Fruit fly (Drosophila melanogaster) whole organism, wandering third instar larva: ENCODE data around the gene CG10587.

Source experiments
- Abd-B ChIP-seq: fragments of >200 bp; optimal IDR thresholded peaks from 2 replicates; lab custom pipeline; 2017; ENCODE audit warnings: missing biosample characterization, missing genetic modification characterization
- CG32264 ChIP-seq: fragments of 200-800 bp; sonication (Bioruptor generic); optimal IDR thresholded peaks from 2 replicates; lab custom pipeline; 2016; ENCODE audit warnings: missing biosample characterization, missing genetic modification characterization
- CG9705 ChIP-seq: fragments of 200-800 bp; sonication (Bioruptor generic); optimal IDR thresholded peaks from 2 replicates; lab custom pipeline; 2018; ENCODE audit warnings: missing biosample characterization, mild to moderate bottlenecking, missing genetic modification characterization
- CrebA ChIP-seq: fragments of 200-800 bp; sonication (Bioruptor generic); optimal IDR thresholded peaks from 2 replicates; lab custom pipeline; 2016; ENCODE audit warnings: missing biosample characterization, mild to moderate bottlenecking, missing genetic modification characterization, borderline replicate concordance
- Dfd ChIP-seq: fragments of >200 bp; optimal IDR thresholded peaks from 2 replicates; lab custom pipeline; 2017; ENCODE audit warnings: missing biosample characterization, missing genetic modification characterization
- Dif ChIP-seq: fragments of 200-275, 200-300 bp; sonication (Bioruptor generic); optimal IDR thresholded peaks from 2 replicates; lab custom pipeline; 2018; ENCODE audit warnings: missing biosample characterization, missing genetic modification characterization; ENCODE audit not compliant: partially characterized antibody
- GATAd ChIP-seq: sonication (Bioruptor generic); optimal IDR thresholded peaks from 2 replicates; lab custom pipeline; 2016; ENCODE audit warnings: missing biosample characterization, missing genetic modification characterization
- HLH106 ChIP-seq: fragments of 200-800 bp; optimal IDR thresholded peaks from 3 replicates; lab custom pipeline; 2019; ENCODE audit warnings: missing biosample characterization, mild to moderate bottlenecking, missing genetic modification characterization, moderate library complexity
- Hnf4 ChIP-seq: fragments of 200-800 bp; sonication (Bioruptor generic); optimal IDR thresholded peaks from 2 replicates; lab custom pipeline; 2016; ENCODE audit warnings: missing biosample characterization, mild to moderate bottlenecking, missing genetic modification characterization
- Hr78 ChIP-seq: fragments of >200 bp; optimal IDR thresholded peaks from 2 replicates; lab custom pipeline; 2017; ENCODE audit warnings: missing biosample characterization, missing genetic modification characterization
- Hr83 ChIP-seq: fragments of 200-300 bp; sonication (Bioruptor generic); optimal IDR thresholded peaks from 2 replicates; lab custom pipeline; 2016; ENCODE audit warnings: missing biosample characterization, mild to moderate bottlenecking, missing genetic modification characterization, moderate library complexity; ENCODE audit not compliant: poor library complexity, severe bottlenecking
- Jra ChIP-seq: sonication (Bioruptor generic); optimal IDR thresholded peaks from 2 replicates; lab custom pipeline; 2016; ENCODE audit warnings: missing biosample characterization, missing genetic modification characterization
- Mio ChIP-seq: sonication (Bioruptor generic); optimal IDR thresholded peaks from 2 replicates; lab custom pipeline; 2016; ENCODE audit warnings: missing biosample characterization, missing genetic modification characterization
- Myc ChIP-seq: fragments of >200 bp; optimal IDR thresholded peaks from 2 replicates; lab custom pipeline; 2017
- N ChIP-seq: fragments of >200 bp; optimal IDR thresholded peaks from 2 replicates; lab custom pipeline; 2018; ENCODE audit warnings: missing biosample characterization, missing external identifiers, missing genetic modification characterization
- OdsH ChIP-seq: fragments of 200-800 bp; sonication (Bioruptor generic); optimal IDR thresholded peaks from 2 replicates; lab custom pipeline; 2016; ENCODE audit warnings: missing biosample characterization, mild to moderate bottlenecking, missing genetic modification characterization
- Rel ChIP-seq, 2 experiments: fragments of 200-800 bp; sonication (Bioruptor generic) in 1 of 2; optimal IDR thresholded peaks; 2 replicates in 1 of 2; 3 replicates in 1 of 2; lab custom pipeline; 2016 to 2019; ENCODE audit warnings: mild to moderate bottlenecking in 2 of 2, missing biosample characterization in 2 of 2, missing genetic modification characterization in 2 of 2, moderate library complexity in 1 of 2
- Sp1 ChIP-seq: fragments of 200-800 bp; sonication (Bioruptor generic); optimal IDR thresholded peaks from 3 replicates; lab custom pipeline; 2019; ENCODE audit warnings: missing biosample characterization, mild to moderate bottlenecking, missing genetic modification characterization, moderate library complexity
- Vsx2 ChIP-seq: fragments of 200-300, 225-300 bp; sonication (Bioruptor generic); optimal IDR thresholded peaks from 2 replicates; lab custom pipeline; 2018; ENCODE audit warnings: missing biosample characterization, missing genetic modification characterization; ENCODE audit not compliant: partially characterized antibody
- br ChIP-seq: fragments of 200-800 bp; sonication (Bioruptor generic); optimal IDR thresholded peaks from 2 replicates; lab custom pipeline; 2016; ENCODE audit warnings: missing biosample characterization, missing genetic modification characterization
- brk ChIP-seq: fragments of 200-800 bp; sonication (Bioruptor generic); optimal IDR thresholded peaks from 2 replicates; lab custom pipeline; 2016; ENCODE audit warnings: missing biosample characterization, mild to moderate bottlenecking, missing genetic modification characterization
- dl ChIP-seq, 2 experiments: fragments of 175-275, 200-275 bp in 1 of 2; fragments of 200-275 bp in 1 of 2; sonication (Bioruptor generic); optimal IDR thresholded peaks; lab custom pipeline; 2018; ENCODE audit warnings: mild to moderate bottlenecking in 2 of 2, missing biosample characterization in 2 of 2, missing genetic modification characterization in 2 of 2, moderate library complexity in 2 of 2; ENCODE audit not compliant: partially characterized antibody in 2 of 2, insufficient read depth in 1 of 2
- dmrt93B ChIP-seq: fragments of 200-800 bp; sonication (Bioruptor generic); optimal IDR thresholded peaks from 2 replicates; lab custom pipeline; 2018; ENCODE audit warnings: missing biosample characterization, mild to moderate bottlenecking, missing genetic modification characterization
- dsf ChIP-seq: sonication (Bioruptor generic); optimal IDR thresholded peaks from 2 replicates; lab custom pipeline; 2016; ENCODE audit warnings: missing biosample characterization, missing genetic modification characterization, borderline replicate concordance
- ey ChIP-seq: fragments of 200-800 bp; sonication (Bioruptor generic); optimal IDR thresholded peaks from 2 replicates; lab custom pipeline; 2016; ENCODE audit warnings: missing biosample characterization, missing genetic modification characterization
- foxo ChIP-seq, 2 experiments: fragments of 200-800 bp; sonication (Bioruptor generic); optimal IDR thresholded peaks; 2 replicates in 1 of 2; 3 replicates in 1 of 2; lab custom pipeline; 2016 to 2017; ENCODE audit warnings: missing biosample characterization in 2 of 2, missing genetic modification characterization in 2 of 2
- fru ChIP-seq: fragments of 200-800 bp; sonication (Bioruptor generic); optimal IDR thresholded peaks from 3 replicates; lab custom pipeline; 2016; ENCODE audit warnings: missing biosample characterization, mild to moderate bottlenecking, missing genetic modification characterization
- h ChIP-seq: fragments of 200-800 bp; sonication (Bioruptor generic); optimal IDR thresholded peaks from 3 replicates; lab custom pipeline; 2016; ENCODE audit warnings: missing biosample characterization, mild to moderate bottlenecking, missing genetic modification characterization
- jim ChIP-seq: fragments of 175-275, 200-325 bp; sonication (Bioruptor generic); optimal IDR thresholded peaks from 2 replicates; lab custom pipeline; 2016; ENCODE audit warnings: missing biosample characterization, mild to moderate bottlenecking, missing genetic modification characterization
- lola ChIP-seq: fragments of >200 bp; optimal IDR thresholded peaks from 2 replicates; lab custom pipeline; 2017; ENCODE audit warnings: missing biosample characterization, missing genetic modification characterization
- pan ChIP-seq: fragments of >200 bp; optimal IDR thresholded peaks from 2 replicates; lab custom pipeline; 2017
- psq ChIP-seq: fragments of 200-800 bp; sonication (Bioruptor generic); optimal IDR thresholded peaks from 3 replicates; lab custom pipeline; 2017; ENCODE audit warnings: missing biosample characterization, mild to moderate bottlenecking, missing genetic modification characterization, moderate library complexity
- rgr ChIP-seq: fragments of 200-800 bp; sonication (Bioruptor generic); optimal IDR thresholded peaks from 3 replicates; lab custom pipeline; 2016; ENCODE audit warnings: missing biosample characterization, mild to moderate bottlenecking, missing genetic modification characterization
- sage ChIP-seq: fragments of 200-800 bp; sonication (Bioruptor generic); optimal IDR thresholded peaks from 2 replicates; lab custom pipeline; 2016; ENCODE audit warnings: missing biosample characterization, mild to moderate bottlenecking, missing genetic modification characterization
- sv ChIP-seq: fragments of 200-800 bp; sonication (Bioruptor generic); optimal IDR thresholded peaks from 3 replicates; lab custom pipeline; 2016; ENCODE audit warnings: missing biosample characterization, missing genetic modification characterization
- tai ChIP-seq: sonication (Bioruptor generic); optimal IDR thresholded peaks from 2 replicates; lab custom pipeline; 2016; ENCODE audit warnings: missing biosample characterization, missing genetic modification characterization
- usp ChIP-seq: fragments of >200 bp; optimal IDR thresholded peaks from 2 replicates; lab custom pipeline; 2017; ENCODE audit warnings: missing biosample characterization, missing genetic modification characterization
- woc ChIP-seq: sonication (Bioruptor generic); optimal IDR thresholded peaks from 2 replicates; lab custom pipeline; 2016; ENCODE audit warnings: missing biosample characterization, mild to moderate bottlenecking, missing genetic modification characterization

The CG10587 gene

dm6 chr3L:20951477-20952120 lies 10.8 kb downstream of the CG10587 start (continued):
- no peak for TF ChIP-seq dl (GFP tag; optimal IDR thresholded peaks at IDR 0.05; lab: Kevin White, UChicago; ENCODE audit: insufficient read depth in 1 of 2, partially characterized antibody in 2 of 2)

- TF ChIP-seq lola (GFP tag; lab: Kevin White, UChicago) (no peak), sage (GFP tag; lab: Kevin White, UChicago) (peak; percentile 73), usp (GFP tag; lab: Kevin White, UChicago) (no peak), fru (GFP tag; lab: Kevin White, UChicago) (peak; percentile 79), Dfd (GFP tag; lab: Kevin White, UChicago) (no peak), brk (GFP tag; lab: Kevin White, UChicago) (no peak), jim (GFP tag; lab: Kevin White, UChicago) (no peak), CG32264 (GFP tag; lab: Kevin White, UChicago) (peak; percentile 41), Vsx2 (GFP tag; lab: Kevin White, UChicago) (peak; percentile 10), rgr (peak; percentile 72), Mio (no peak), dsf (peak; percentile 9), h (GFP tag; lab: Kevin White, UChicago) (peak; percentile 70), Rel (GFP tag; optimal IDR thresholded peaks at IDR 0.05; lab: Kevin White, UChicago) (peak; percentile 8), Rel (tag; optimal IDR thresholded peaks at IDR 0.05; lab: Kevin White, UChicago) (no peak), Sp1 (GFP tag; lab: Kevin White, UChicago) (peak; percentile 85), CrebA (GFP tag; lab: Kevin White, UChicago) (peak; percentile 6), Hr78 (GFP tag; lab: Kevin White, UChicago) (no peak), pan (no peak), Abd-B (no peak), br (GFP tag; lab: Kevin White, UChicago) (peak; percentile 78), dl (GFP tag; optimal IDR thresholded peaks at IDR 0.05; lab: Kevin White, UChicago; ENCODE audit: insufficient read depth in 1 of 2, partially characterized antibody in 2 of 2) (no peak), CG9705 (GFP tag; lab: Kevin White, UChicago) (peak; percentile 61), foxo (GFP tag; optimal IDR thresholded peaks at IDR 0.05; lab: Kevin White, UChicago) (peak in 1 of 2 experiments; percentile 79), GATAd (GFP tag; lab: Kevin White, UChicago) (no peak), psq (peak; percentile 55), Hr83 (GFP tag; lab: Kevin White, UChicago) (no peak), Myc (no peak), HLH106 (tag; lab: Kevin White, UChicago) (peak; percentile 83), sv (GFP tag; lab: Kevin White, UChicago) (no peak), Hnf4 (GFP tag; lab: Kevin White, UChicago) (peak; percentile 33), N (no peak), woc (GFP tag; lab: Kevin White, UChicago) (no peak), dmrt93B (peak; percentile 77), tai (GFP tag; lab: Kevin White, UChicago) (peak; percentile 42), OdsH (GFP tag; lab: Kevin White, UChicago) (peak; percentile 71), Dif (GFP tag; lab: Kevin White, UChicago) (peak; percentile 50), Jra (GFP tag; lab: Kevin White, UChicago) (peak; percentile 10), ey (peak; percentile 69)
Observed at dm6 chr3L:20950520-20951135, 11.7 kb downstream of the CG10587 start.
